Worm (Caenorhabditis elegans) whole organism, young adult: ENCODE measurements around the gene Y22D7AR.3.

ENCODE experiments used
- B0019.2 ChIP-seq: fragments of 200-800 bp; sonication (Bioruptor generic); conservative IDR thresholded peaks from 2 replicates; pipeline ENCODE4 v1.3.6; 2022; ENCODE audit warnings: missing genetic modification reagents, missing genetic modification characterization, missing compliant biosample characterization
- B0261.1 ChIP-seq: sonication (generic microtip); optimal IDR thresholded peaks from 2 replicates; lab custom pipeline; 2016; ENCODE audit warnings: mild to moderate bottlenecking, missing genetic modification characterization, moderate library complexity, missing compliant biosample characterization
- C06A6.2 ChIP-seq: fragments of 200-800 bp; sonication (Bioruptor generic); conservative IDR thresholded peaks from 2 replicates; pipeline ENCODE4 v1.3.6; 2022; ENCODE audit warnings: missing genetic modification characterization, missing compliant biosample characterization
- F37B4.10 ChIP-seq: fragments of 200-800 bp; sonication (Bioruptor generic); IDR thresholded peaks from 2 replicates; pipeline ENCODE4 v1.3.6; 2022; ENCODE audit warnings: missing genetic modification characterization, missing compliant biosample characterization
- F39B2.1 ChIP-seq: fragments of 200-800 bp; sonication (Bioruptor generic); IDR thresholded peaks from 2 replicates; pipeline ENCODE4 v1.3.6; 2022; ENCODE audit warnings: missing genetic modification reagents, missing genetic modification characterization, missing compliant biosample characterization
- F49E8.2 ChIP-seq: sonication (generic microtip); optimal IDR thresholded peaks from 3 replicates; lab custom pipeline; 2017; ENCODE audit warnings: missing genetic modification characterization, mild to moderate bottlenecking, missing compliant biosample characterization, antibody characterized with exemption, moderate library complexity; ENCODE audit not compliant: insufficient read depth
- F57A8.1 ChIP-seq: fragments of 200-800 bp; sonication (Bioruptor generic); optimal IDR thresholded peaks from 2 replicates; lab custom pipeline; 2018; ENCODE audit warnings: mild to moderate bottlenecking, missing genetic modification characterization, moderate library complexity, missing compliant biosample characterization
- T07F8.4 ChIP-seq: sonication (generic microtip); optimal IDR thresholded peaks from 2 replicates; lab custom pipeline; 2016; ENCODE audit warnings: mild to moderate bottlenecking, missing genetic modification characterization, moderate library complexity, missing compliant biosample characterization
- Y56A3A.18 ChIP-seq: fragments of 200-800 bp; sonication (Bioruptor generic); IDR thresholded peaks from 2 replicates; pipeline ENCODE4 v1.3.6; 2022; ENCODE audit warnings: missing genetic modification reagents, missing genetic modification characterization, missing compliant biosample characterization
- Y95B8A.8 ChIP-seq: fragments of 200-800 bp; sonication (Bioruptor generic); IDR thresholded peaks from 2 replicates; pipeline ENCODE4 v1.3.6; 2022; ENCODE audit warnings: missing genetic modification reagents, missing genetic modification characterization, missing compliant biosample characterization
- ama-1 ChIP-seq, 3 experiments: fragments of 150-350 bp in 1 of 3; sonication (generic microtip) in 2 of 3; optimal IDR thresholded peaks; 2 replicates each; lab custom pipeline; 2014 to 2018; ENCODE audit warnings: missing biosample characterization in 2 of 3, missing genetic modification characterization in 2 of 3, missing genetic modification reagents in 2 of 3
- attf-3 ChIP-seq: fragments of 200-800 bp; sonication (Bioruptor generic); conservative IDR thresholded peaks from 2 replicates; pipeline ENCODE4 v1.3.6; 2022; ENCODE audit warnings: missing genetic modification reagents, missing genetic modification characterization, missing compliant biosample characterization
- cebp-1 ChIP-seq, 2 experiments: fragments of 200-800 bp in 1 of 2; sonication (Bioruptor generic) in 1 of 2; sonication (generic microtip) in 1 of 2; IDR thresholded peaks in 1 of 2; optimal IDR thresholded peaks in 1 of 2; 2 replicates each; pipeline versions ENCODE4 v1.3.6 to Lab custom; 2017 to 2022; ENCODE audit warnings: missing compliant biosample characterization in 2 of 2, missing genetic modification characterization in 2 of 2, mild to moderate bottlenecking in 1 of 2, missing genetic modification reagents in 1 of 2, moderate library complexity in 1 of 2
- fkh-3 ChIP-seq: sonication (generic microtip); optimal IDR thresholded peaks from 2 replicates; lab custom pipeline; 2016; ENCODE audit warnings: mild to moderate bottlenecking, missing genetic modification characterization, missing compliant biosample characterization
- hlh-12 ChIP-seq: sonication (generic microtip); optimal IDR thresholded peaks from 2 replicates; lab custom pipeline; 2016; ENCODE audit warnings: missing genetic modification characterization, missing compliant biosample characterization
- let-607 ChIP-seq, 2 experiments: fragments of 200-800 bp in 1 of 2; sonication (Bioruptor generic) in 1 of 2; sonication (generic microtip) in 1 of 2; optimal IDR thresholded peaks; 2 replicates each; lab custom pipeline; 2016 to 2018; ENCODE audit warnings: mild to moderate bottlenecking in 2 of 2, missing compliant biosample characterization in 2 of 2, missing genetic modification characterization in 2 of 2, moderate library complexity in 2 of 2, missing genotype in 1 of 2
- lin-26 ChIP-seq: fragments of 200-800 bp; sonication (Bioruptor generic); IDR thresholded peaks from 2 replicates; pipeline ENCODE4 v1.3.6; 2022; ENCODE audit warnings: missing genetic modification reagents, missing genetic modification characterization, missing compliant biosample characterization
- lin-35 ChIP-seq, 3 experiments: fragments of 150-350 bp in 2 of 3; sonication (generic microtip) in 1 of 3; optimal IDR thresholded peaks; 2 replicates each; lab custom pipeline; 2014 to 2018; ENCODE audit warnings: missing biosample characterization in 3 of 3, missing genetic modification characterization in 3 of 3, missing genetic modification reagents in 3 of 3
- madf-3 ChIP-seq: fragments of 200-800 bp; sonication (Bioruptor generic); IDR thresholded peaks from 2 replicates; pipeline ENCODE4 v1.3.6; 2022; ENCODE audit warnings: missing genetic modification reagents, missing genetic modification characterization, missing compliant biosample characterization
- madf-6 ChIP-seq: fragments of 200-800 bp; sonication (Bioruptor generic); IDR thresholded peaks from 2 replicates; pipeline ENCODE4 v1.3.6; 2022; ENCODE audit warnings: missing genetic modification reagents, missing genetic modification characterization, missing compliant biosample characterization
- mes-4 ChIP-seq: sonication (generic microtip); optimal IDR thresholded peaks from 2 replicates; lab custom pipeline; 2016; ENCODE audit warnings: missing genotype, missing genetic modification characterization, missing compliant biosample characterization
- nfya-2 ChIP-seq: fragments of 200-800 bp; sonication (Bioruptor generic); IDR thresholded peaks from 2 replicates; pipeline ENCODE4 v1.3.6; 2022; ENCODE audit warnings: missing genetic modification reagents, missing genetic modification characterization, missing compliant biosample characterization
- pha-4 ChIP-seq: fragments of 150-350 bp; sonication (generic microtip); optimal IDR thresholded peaks from 2 replicates; lab custom pipeline; 2014; ENCODE audit warnings: missing biosample characterization, missing genetic modification reagents, missing genetic modification characterization
- rec-8 ChIP-seq, 2 experiments: sonication (generic microtip); optimal IDR thresholded peaks; 2 replicates each; lab custom pipeline; 2016; ENCODE audit warnings: mild to moderate bottlenecking in 2 of 2, missing genetic modification characterization in 2 of 2, missing genetic modification reagents in 2 of 2, missing genotype in 2 of 2, missing biosample characterization in 1 of 2, missing compliant biosample characterization in 1 of 2, moderate library complexity in 1 of 2
- snpc-1.1 ChIP-seq: sonication (generic microtip); optimal IDR thresholded peaks from 2 replicates; lab custom pipeline; 2017; ENCODE audit warnings: missing genetic modification characterization, mild to moderate bottlenecking, missing compliant biosample characterization, antibody characterized with exemption, moderate library complexity, missing genotype, missing genetic modification reagents; ENCODE audit not compliant: insufficient read depth
- snpc-4 ChIP-seq, 5 experiments: fragments of 150-350 bp in 1 of 5; sonication (generic microtip) in 4 of 5; optimal IDR thresholded peaks; 2 replicates each; lab custom pipeline; 2014 to 2018; ENCODE audit warnings: missing genetic modification characterization in 5 of 5, missing biosample characterization in 3 of 5, antibody characterized with exemption in 2 of 5, mild to moderate bottlenecking in 2 of 5, missing compliant biosample characterization in 2 of 5, missing genotype in 2 of 5, moderate library complexity in 2 of 5, missing genetic modification reagents in 1 of 5
- sptf-2 ChIP-seq: fragments of 200-800 bp; sonication (Bioruptor generic); optimal IDR thresholded peaks from 2 replicates; lab custom pipeline; 2018; ENCODE audit warnings: mild to moderate bottlenecking, missing genetic modification characterization, missing compliant biosample characterization
- tbp1 ChIP-seq: fragments of 200-800 bp; sonication (Bioruptor generic); optimal IDR thresholded peaks from 2 replicates; lab custom pipeline; 2018; ENCODE audit warnings: mild to moderate bottlenecking, missing genetic modification characterization, missing compliant biosample characterization
- unc-130 ChIP-seq: sonication (generic microtip); optimal IDR thresholded peaks from 2 replicates; lab custom pipeline; 2016; ENCODE audit warnings: missing genetic modification reagents, missing genetic modification characterization, missing compliant biosample characterization
- xnd-1 ChIP-seq: sonication (generic microtip); optimal IDR thresholded peaks from 2 replicates; lab custom pipeline; 2016; ENCODE audit warnings: missing genotype, missing genetic modification reagents, missing genetic modification characterization, missing compliant biosample characterization
- zfh-2 ChIP-seq: fragments of 200-800 bp; sonication (Bioruptor generic); conservative IDR thresholded peaks from 2 replicates; pipeline ENCODE4 v1.3.6; 2022; ENCODE audit warnings: missing genetic modification reagents, missing genetic modification characterization, missing compliant biosample characterization
- ztf-25 ChIP-seq: fragments of 200-800 bp; sonication (Bioruptor generic); IDR thresholded peaks from 2 replicates; pipeline ENCODE4 v1.3.6; 2022; ENCODE audit warnings: missing genetic modification reagents, missing genetic modification characterization, missing compliant biosample characterization
- ztf-26 ChIP-seq: sonication (generic microtip); optimal IDR thresholded peaks from 2 replicates; lab custom pipeline; 2017; ENCODE audit warnings: missing genetic modification characterization, missing compliant biosample characterization
- ztf-3 ChIP-seq: fragments of 200-800 bp; sonication (Bioruptor generic); optimal IDR thresholded peaks from 2 replicates; lab custom pipeline; 2018; ENCODE audit warnings: mild to moderate bottlenecking, missing genetic modification characterization, missing compliant biosample characterization

The Y22D7AR.3 gene

ce11 chrIII:1619890-1620289 lies 45.8 kb downstream of the Y22D7AR.3 start (continued):
- TF ChIP-seq F57A8.1 (GFP tag; lab: Kevin White, UChicago): no peak
- TF ChIP-seq zfh-2: 0 out of 2 replicates have a peak, but pooled peaks have one; percentile 43
- TF ChIP-seq fkh-3 (tag; lab: Kevin White, UChicago): no peak
- TF ChIP-seq madf-6 (GFP tag; lab: Robert Waterston, UW): no peak
- TF ChIP-seq cebp-1 (GFP tag; IDR thresholded peaks at IDR 0.05; lab: Robert Waterston, UW): no peak
- no peak for TF ChIP-seq cebp-1 (tag; optimal IDR thresholded peaks at IDR 0.05; lab: Kevin White, UChicago)
- no peak for TF ChIP-seq nfya-2 (GFP tag; lab: Robert Waterston, UW)
- no peak for TF ChIP-seq ama-1 (optimal IDR thresholded peaks at IDR 0.05; lab: Kevin White, UChicago)
- no peak for TF ChIP-seq ama-1 (GFP tag; optimal IDR thresholded peaks at IDR 0.05; lab: Kevin White, UChicago)
- peak; percentile 55; the same call in 1 of the 2 replicates for TF ChIP-seq lin-26
- TF ChIP-seq madf-3 (GFP tag; lab: Robert Waterston, UW): 0 out of 2 replicates have a peak, but pooled peaks have one; percentile 42
- no peak for TF ChIP-seq pha-4 (tag; lab: Kevin White, UChicago)
- TF ChIP-seq snpc-1.1 (tag; lab: Kevin White, UChicago): no peak
- no peak for TF ChIP-seq xnd-1 (tag; lab: Kevin White, UChicago)
- TF ChIP-seq lin-35 (GFP tag; optimal IDR thresholded peaks at IDR 0.05; lab: Kevin White, UChicago): no peak
- TF ChIP-seq sptf-2: no peak
- TF ChIP-seq mes-4 (tag; lab: Kevin White, UChicago): no peak
- TF ChIP-seq B0261.1 (tag; lab: Kevin White, UChicago): no peak
- no peak for TF ChIP-seq rec-8 (tag; optimal IDR thresholded peaks at IDR 0.05; lab: Kevin White, UChicago)

- TF ChIP-seq attf-3 (GFP tag; lab: Robert Waterston, UW) (no peak), tbp1 (GFP tag; lab: Kevin White, UChicago) (no peak), hlh-12 (tag; lab: Kevin White, UChicago) (no peak), T07F8.4 (tag; lab: Kevin White, UChicago) (no peak), ztf-26 (tag; lab: Kevin White, UChicago) (no peak), ztf-3 (GFP tag; lab: Kevin White, UChicago) (no peak), F37B4.10 (GFP tag; lab: Robert Waterston, UW) (no peak), madf-6 (GFP tag; lab: Robert Waterston, UW) (no peak), rec-8 (tag; optimal IDR thresholded peaks at IDR 0.05; lab: Kevin White, UChicago) (no peak), mes-4 (tag; lab: Kevin White, UChicago) (no peak), ztf-25 (GFP tag; lab: Robert Waterston, UW) (no peak), Y56A3A.18 (GFP tag; lab: Robert Waterston, UW) (no peak), snpc-4 (GFP tag; optimal IDR thresholded peaks at IDR 0.05; lab: Kevin White, UChicago) (no peak), snpc-4 (tag; optimal IDR thresholded peaks at IDR 0.05; lab: Kevin White, UChicago) (no peak), B0019.2 (no peak), C06A6.2 (GFP tag; lab: Robert Waterston, UW) (no peak), let-607 (tag; optimal IDR thresholded peaks at IDR 0.05; lab: Kevin White, UChicago) (no peak), unc-130 (GFP tag; lab: Kevin White, UChicago) (no peak), F39B2.1 (no peak), Y95B8A.8 (no peak), F49E8.2 (tag; lab: Kevin White, UChicago) (no peak)
- TF ChIP-seq, all 124 proteins: peak for 0
Observed at ce11 chrIII:1619442-1619841, 46.2 kb downstream of the Y22D7AR.3 start, which contains the start of gene hsp-60. Gene hsp-60, plus strand, starts transcription at chrIII:1619742.
